Worm (Caenorhabditis elegans): Measurements from ENCODE around the gene M02G9.4.

Gene M02G9.4

DNA sequence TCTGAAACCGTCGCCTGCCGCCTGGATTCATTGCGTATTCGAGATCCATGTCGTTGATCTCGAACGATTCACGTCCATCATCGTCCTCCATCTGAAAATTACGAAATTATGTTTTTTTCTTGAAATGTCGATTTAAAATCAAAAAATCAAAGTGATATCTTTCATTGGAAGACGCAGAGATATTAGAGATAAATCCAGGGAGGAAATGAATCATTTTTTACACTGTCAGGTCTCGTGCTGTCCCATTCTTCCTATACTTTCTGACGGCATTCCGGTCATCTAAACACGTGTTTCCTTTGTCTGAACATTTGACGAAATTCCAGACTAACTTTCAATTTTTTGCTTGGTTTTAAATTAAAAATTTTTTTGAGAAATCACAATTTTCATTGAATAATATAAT is 32.8 kb downstream of the M02G9.4 start, which contains the start of gene stip-1:
Gene stip-1 (minus strand): TSS at position 98 of the 400 bp plus-strand sequence.
- TF ChIP-seq elt-2 (tag; optimal IDR thresholded peaks at IDR 0.05): no peak
- no peak for TF ChIP-seq nhr-43 (tag; optimal IDR thresholded peaks at IDR 0.05; ENCODE audit: poor library complexity, severe bottlenecking)
- TF ChIP-seq pqm-1 (tag; optimal IDR thresholded peaks at IDR 0.05): no peak

ce11 chrII:10350487-10350886 is 33.4 kb downstream of the M02G9.4 start, which contains the start of gene C07E3.9:
TSS of gene C07E3.9 (plus strand) at chrII:10350756.
- TF ChIP-seq ama-1 (optimal IDR thresholded peaks at IDR 0.05): no peak
- TF ChIP-seq nhr-23 (tag; optimal IDR thresholded peaks at IDR 0.05): peak; percentile 23
- TF ChIP-seq lin-15B (tag; optimal IDR thresholded peaks at IDR 0.05): peak; percentile 72
- TF ChIP-seq R02D3.7 (tag; optimal IDR thresholded peaks at IDR 0.05): peak; percentile 1
- TF ChIP-seq nhr-28 (tag; optimal IDR thresholded peaks at IDR 0.05): no peak
- no peak for TF ChIP-seq snpc-4 (tag; optimal IDR thresholded peaks at IDR 0.05)
- TF ChIP-seq pha-4 (tag; optimal IDR thresholded peaks at IDR 0.05): peak; percentile 39

ce11 chrII:10351963-10352362 is 34.9 kb downstream of the M02G9.4 start, which contains the start of gene C07E3.8:
TSS of gene C07E3.8 (plus strand) at chrII:10352263.
- TF ChIP-seq skn-1 (tag; optimal IDR thresholded peaks at IDR 0.05) (no peak), unc-39 (tag; optimal IDR thresholded peaks at IDR 0.05) (no peak), egl-5 (tag; optimal IDR thresholded peaks at IDR 0.05) (no peak), daf-12 (tag; optimal IDR thresholded peaks at IDR 0.05) (no peak), aly-2 (tag; optimal IDR thresholded peaks at IDR 0.05) (no peak), ceh-82 (tag; optimal IDR thresholded peaks at IDR 0.05) (no peak), ceh-28 (tag; optimal IDR thresholded peaks at IDR 0.05) (no peak), fkh-10 (GFP tag; optimal IDR thresholded peaks at IDR 0.05) (no peak), nhr-237 (tag; optimal IDR thresholded peaks at IDR 0.05) (no peak), nhr-23 (tag; optimal IDR thresholded peaks at IDR 0.05) (no peak), mml-1 (tag; optimal IDR thresholded peaks at IDR 0.05) (no peak), ZK546.5 (tag; optimal IDR thresholded peaks at IDR 0.05) (no peak), fkh-2 (tag; optimal IDR thresholded peaks at IDR 0.05) (no peak)

DNA sequence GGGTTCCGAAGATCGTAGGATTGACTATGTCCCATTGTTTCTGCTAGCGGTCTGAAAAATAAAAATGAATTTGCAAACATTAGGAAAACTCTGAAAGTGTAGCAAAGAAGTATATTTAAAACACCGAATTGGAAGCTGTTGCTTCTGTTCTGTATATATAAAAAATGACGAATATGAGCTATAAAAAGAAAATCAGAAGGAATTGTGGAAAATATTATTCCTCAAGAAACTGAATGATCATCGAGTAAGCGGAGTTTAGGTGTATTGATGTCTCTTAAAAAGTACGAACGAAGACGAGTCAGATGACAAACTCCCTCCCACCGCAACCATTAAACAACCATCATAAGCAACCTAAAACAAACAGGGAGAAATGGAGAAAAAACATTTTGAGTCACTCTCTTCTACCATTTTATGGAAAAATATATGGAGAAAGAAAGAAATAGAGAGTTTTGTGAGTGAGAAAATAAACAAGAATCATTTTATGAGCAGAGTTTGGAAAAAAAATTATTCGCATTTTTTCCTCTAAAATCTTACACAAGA is 40.4 kb downstream of the M02G9.4 start, which contains the start of gene C07E3.3:
Gene C07E3.3 (minus strand): TSS at position 51 of the 540 bp plus-strand sequence.
- no peak for TF ChIP-seq nhr-67 (tag; optimal IDR thresholded peaks at IDR 0.05)
- peak; percentile 74 for TF ChIP-seq pha-4 (tag; optimal IDR thresholded peaks at IDR 0.05)

DNA sequence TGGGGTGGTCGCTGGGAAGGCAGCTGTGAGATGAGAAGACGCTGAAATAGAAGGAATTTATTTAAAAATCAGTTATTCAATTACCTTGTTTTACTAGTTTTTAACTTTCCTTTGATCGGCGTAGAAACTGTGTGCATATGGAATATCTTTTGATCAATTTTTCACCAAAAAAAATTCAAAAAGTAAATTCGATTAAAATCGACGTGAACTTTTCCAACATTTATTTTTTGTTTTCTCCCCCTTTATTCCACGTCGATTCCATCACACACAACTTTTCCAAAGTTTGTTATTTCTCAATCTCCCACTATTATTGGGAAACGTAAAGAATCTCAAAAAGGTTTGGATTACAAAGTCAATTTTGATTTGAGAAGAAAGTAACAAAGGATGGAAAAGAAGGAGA is 43.4 kb downstream of the M02G9.4 start, which contains the start of gene C07E3.4:
Gene C07E3.4 (plus strand): TSS at position 301 of the 400 bp plus-strand sequence.
- TF ChIP-seq ama-1 (optimal IDR thresholded peaks at IDR 0.05) (no peak), ceh-82 (tag; optimal IDR thresholded peaks at IDR 0.05) (no peak), ztf-4 (tag; optimal IDR thresholded peaks at IDR 0.05) (no peak), nhr-67 (tag; optimal IDR thresholded peaks at IDR 0.05) (no peak), R02D3.7 (tag; optimal IDR thresholded peaks at IDR 0.05) (no peak), nhr-43 (tag; optimal IDR thresholded peaks at IDR 0.05; ENCODE audit: poor library complexity, severe bottlenecking) (no peak), nhr-11 (tag; optimal IDR thresholded peaks at IDR 0.05) (no peak), nhr-237 (tag; optimal IDR thresholded peaks at IDR 0.05) (no peak), ceh-28 (tag; optimal IDR thresholded peaks at IDR 0.05) (no peak), eor-1 (tag; optimal IDR thresholded peaks at IDR 0.05) (no peak), nhr-25 (tag; optimal IDR thresholded peaks at IDR 0.05) (no peak), egl-27 (tag; optimal IDR thresholded peaks at IDR 0.05) (no peak), lin-39 (tag; optimal IDR thresholded peaks at IDR 0.05) (no peak), nhr-12 (tag; optimal IDR thresholded peaks at IDR 0.05) (no peak), nhr-28 (tag; optimal IDR thresholded peaks at IDR 0.05) (no peak), aly-2 (tag; optimal IDR thresholded peaks at IDR 0.05) (no peak)

DNA sequence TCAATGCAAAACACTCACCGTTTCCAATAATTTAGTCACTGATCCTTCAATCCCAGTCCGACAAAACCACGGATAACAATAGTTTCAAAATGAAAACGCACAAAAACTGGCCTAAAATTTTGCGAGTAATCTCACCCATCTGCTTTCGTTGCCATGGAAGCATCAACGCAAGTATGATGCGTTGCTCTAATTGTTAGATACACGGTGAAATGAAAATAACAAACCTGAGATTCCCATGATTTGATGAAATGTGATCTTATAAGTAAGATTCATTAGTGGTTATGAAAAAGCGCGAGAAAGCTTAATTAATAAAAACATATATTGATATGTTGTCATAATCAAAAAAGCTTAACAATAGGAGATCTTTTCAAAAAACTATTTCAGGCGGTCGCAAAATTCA is 50.1 kb downstream of the M02G9.4 start, which contains the start of gene ceh-57:
Gene ceh-57 (minus strand): TSS at position 95 of the 400 bp plus-strand sequence.
- TF ChIP-seq pqm-1 (tag; optimal IDR thresholded peaks at IDR 0.05): no peak
- no peak for TF ChIP-seq nfya-1 (tag; optimal IDR thresholded peaks at IDR 0.05; ENCODE audit: insufficient read depth)
- no peak for TF ChIP-seq mml-1 (tag; optimal IDR thresholded peaks at IDR 0.05)
- TF ChIP-seq daf-12 (tag; optimal IDR thresholded peaks at IDR 0.05): no peak
- no peak for TF ChIP-seq hmg-11 (tag; optimal IDR thresholded peaks at IDR 0.05)
- TF ChIP-seq ceh-28 (tag; optimal IDR thresholded peaks at IDR 0.05): no peak
- TF ChIP-seq lin-39 (tag; optimal IDR thresholded peaks at IDR 0.05): no peak
- no peak for TF ChIP-seq nhr-237 (tag; optimal IDR thresholded peaks at IDR 0.05)
- no peak for TF ChIP-seq ztf-11 (tag; optimal IDR thresholded peaks at IDR 0.05)
- no peak for TF ChIP-seq unc-39 (tag; optimal IDR thresholded peaks at IDR 0.05)
- no peak for TF ChIP-seq jun-1 (tag; optimal IDR thresholded peaks at IDR 0.05)
- no peak for TF ChIP-seq nhr-76 (tag; optimal IDR thresholded peaks at IDR 0.05)
- TF ChIP-seq eor-1 (tag; optimal IDR thresholded peaks at IDR 0.05): no peak
- TF ChIP-seq egl-27 (tag; optimal IDR thresholded peaks at IDR 0.05): no peak
- no peak for TF ChIP-seq ceh-82 (tag; optimal IDR thresholded peaks at IDR 0.05)
- no peak for TF ChIP-seq pha-4 (tag; optimal IDR thresholded peaks at IDR 0.05)
- TF ChIP-seq elt-1 (tag; optimal IDR thresholded peaks at IDR 0.05): no peak
- TF ChIP-seq ztf-4 (tag; optimal IDR thresholded peaks at IDR 0.05): no peak
